Worm (Caenorhabditis elegans): ENCODE data around the gene jud-4.
"Not testable (repeated sequence)": the region's sequence is repeated elsewhere in the genome, so short reads cannot be mapped to it uniquely, and the experiment has no call there.

The jud-4 gene

ce11 chrX:15317146-15317545, 33.2 kb downstream of the jud-4 start, which contains the start of gene glb-28 (continued):
- TF ChIP-seq egrh-3 (GFP tag; IDR thresholded peaks at IDR 0.05): no peak
- TF ChIP-seq snpc-1.1 (tag; optimal IDR thresholded peaks at IDR 0.05; ENCODE audit: insufficient read depth): no peak
- TF ChIP-seq F22D6.2 (tag; optimal IDR thresholded peaks at IDR 0.05): no peak
- no peak for TF ChIP-seq attf-6 (GFP tag; IDR thresholded peaks at IDR 0.05)

ce11 chrX:15319762-15320161, 35.8 kb downstream of the jud-4 start:
- TF ChIP-seq tbp1 (GFP tag; optimal IDR thresholded peaks at IDR 0.05): peak; percentile 74
- TF ChIP-seq lin-26 (GFP tag; IDR thresholded peaks at IDR 0.05): 0 out of 2 replicates have a peak, but pooled peaks have one; percentile 70
- peak; percentile 45 for TF ChIP-seq B0261.1 (tag; optimal IDR thresholded peaks at IDR 0.05)
- not testable (repeated sequence) for TF ChIP-seq rpc-1 (optimal IDR thresholded peaks at IDR 0.05)
- peak; percentile 25 for TF ChIP-seq rpc-1 (tag; optimal IDR thresholded peaks at IDR 0.05)

- no peak for TF ChIP-seq xnd-1 (tag; optimal IDR thresholded peaks at IDR 0.05)
- TF ChIP-seq unc-62 (GFP tag; optimal IDR thresholded peaks at IDR 0.05): no peak
- TF ChIP-seq ceh-79 (tag; optimal IDR thresholded peaks at IDR 0.05): no peak
- TF ChIP-seq F10E7.11 (tag; optimal IDR thresholded peaks at IDR 0.05): no peak
- no peak for TF ChIP-seq madf-8 (GFP tag; conservative IDR thresholded peaks at IDR 0.05)
- no peak for TF ChIP-seq lsy-27 (tag; optimal IDR thresholded peaks at IDR 0.05; ENCODE audit: borderline replicate concordance, insufficient read depth)
- TF ChIP-seq rcor-1 (GFP tag; IDR thresholded peaks at IDR 0.05): no peak
- TF ChIP-seq repo-1 (tag; optimal IDR thresholded peaks at IDR 0.05): no peak
- TF ChIP-seq Y53F4B.3 (GFP tag; IDR thresholded peaks at IDR 0.05): no peak
- TF ChIP-seq efl-1 (GFP tag; optimal IDR thresholded peaks at IDR 0.05): no peak
- TF ChIP-seq attf-5 (GFP tag; optimal IDR thresholded peaks at IDR 0.05): no peak
Measured at ce11 chrX:15321217-15321616, 37.3 kb downstream of the jud-4 start.

ce11 chrX:15321791-15322190, 37.9 kb downstream of the jud-4 start:
- TF ChIP-seq ztf-3 (GFP tag; optimal IDR thresholded peaks at IDR 0.05) (no peak), let-607 (tag; optimal IDR thresholded peaks at IDR 0.05) (no peak), rec-8 (tag; optimal IDR thresholded peaks at IDR 0.05) (no peak), C06A6.2 (GFP tag; conservative IDR thresholded peaks at IDR 0.05) (no peak), Y95B8A.8 (GFP tag; IDR thresholded peaks at IDR 0.05) (no peak), dpff-1 (tag; optimal IDR thresholded peaks at IDR 0.05) (no peak)

ce11 chrX:15325709-15326108, 41.8 kb downstream of the jud-4 start, which contains the start of gene Y15E3A.3:
Gene Y15E3A.3 (minus strand): TSS chrX:15325809.
- TF ChIP-seq lag-1 (GFP tag; IDR thresholded peaks at IDR 0.05) (no peak), D2030.7 (GFP tag; IDR thresholded peaks at IDR 0.05) (no peak), mxl-1 (tag; optimal IDR thresholded peaks at IDR 0.05) (no peak), snpc-1.3 (tag; optimal IDR thresholded peaks at IDR 0.05; ENCODE audit: insufficient read depth) (no peak), egrh-3 (GFP tag; IDR thresholded peaks at IDR 0.05) (no peak), somi-1 (GFP tag; optimal IDR thresholded peaks at IDR 0.05) (no peak), egl-18 (GFP tag; IDR thresholded peaks at IDR 0.05) (no peak), lsy-27 (tag; optimal IDR thresholded peaks at IDR 0.05; ENCODE audit: borderline replicate concordance, insufficient read depth) (no peak), Y79H2A.3 (GFP tag; conservative IDR thresholded peaks at IDR 0.05) (no peak), cebp-2 (GFP tag; IDR thresholded peaks at IDR 0.05) (no peak), F55B11.4 (tag; optimal IDR thresholded peaks at IDR 0.05; ENCODE audit: borderline replicate concordance, insufficient read depth) (no peak), hsf-1 (GFP tag; IDR thresholded peaks at IDR 0.05) (no peak), Y95B8A.8 (GFP tag; IDR thresholded peaks at IDR 0.05) (no peak), repo-1 (tag; optimal IDR thresholded peaks at IDR 0.05) (no peak), dox-1 (GFP tag; IDR thresholded peaks at IDR 0.05) (no peak)
